Worm (Caenorhabditis elegans): ENCODE measurements around the gene clec-50.
"Not testable (repeated sequence)": the region's sequence is repeated elsewhere in the genome, so short reads cannot be mapped to it uniquely, and the experiment has no call there.

ce11 chrV:19710514-19710913 is 44.7 kb downstream of the clec-50 start, which contains the start of gene Y43F8C.15:
- not testable (repeated sequence) for TF ChIP-seq repo-1, ceh-79, fkh-3 (tag; optimal IDR thresholded peaks at IDR 0.05)

All from whole organism, young adult.